Worm (Caenorhabditis elegans): ENCODE results near the gene atp-2.
A peak's percentile ranks its signal among the peaks of the same experiment; 100 is the strongest.

The atp-2 gene

ce11 chrIII:5225321-5225720 is 2.9 kb upstream of the atp-2 start, which contains the start of gene nex-1:
Gene nex-1 (plus strand): TSS chrIII:5225621.
- TF ChIP-seq lsy-12 (tag; optimal IDR thresholded peaks at IDR 0.05) (no peak), egl-27 (tag; optimal IDR thresholded peaks at IDR 0.05) (no peak), nhr-67 (tag; optimal IDR thresholded peaks at IDR 0.05) (no peak), R02D3.7 (tag; optimal IDR thresholded peaks at IDR 0.05) (no peak), mml-1 (tag; optimal IDR thresholded peaks at IDR 0.05) (no peak), ZK546.5 (tag; optimal IDR thresholded peaks at IDR 0.05) (no peak), ceh-16 (tag; optimal IDR thresholded peaks at IDR 0.05) (no peak), elt-1 (tag; optimal IDR thresholded peaks at IDR 0.05) (no peak), aly-2 (tag; optimal IDR thresholded peaks at IDR 0.05) (no peak), tbx-2 (tag; optimal IDR thresholded peaks at IDR 0.05) (no peak), nhr-11 (tag; optimal IDR thresholded peaks at IDR 0.05) (no peak), ceh-9 (tag; optimal IDR thresholded peaks at IDR 0.05) (no peak), ama-1 (optimal IDR thresholded peaks at IDR 0.05) (no peak)

ce11 chrIII:5228839-5229238 is 622 bp downstream of the atp-2 start:
- TF ChIP-seq nhr-43 (tag; optimal IDR thresholded peaks at IDR 0.05; ENCODE audit: poor library complexity, severe bottlenecking) (no peak), nhr-12 (tag; optimal IDR thresholded peaks at IDR 0.05) (no peak), egl-5 (tag; optimal IDR thresholded peaks at IDR 0.05) (no peak), sea-2 (GFP tag; optimal IDR thresholded peaks at IDR 0.05) (no peak)

ce11 chrIII:5229511-5230250 is 1.5 kb downstream of the atp-2 start:
- TF ChIP-seq lin-39 (tag; optimal IDR thresholded peaks at IDR 0.05): no peak
- TF ChIP-seq aly-2 (tag; optimal IDR thresholded peaks at IDR 0.05): no peak
- no peak for TF ChIP-seq ceh-16 (tag; optimal IDR thresholded peaks at IDR 0.05)
- TF ChIP-seq pha-4 (tag; optimal IDR thresholded peaks at IDR 0.05): no peak
- no peak for TF ChIP-seq ztf-4 (tag; optimal IDR thresholded peaks at IDR 0.05)
- no peak for TF ChIP-seq nhr-12 (tag; optimal IDR thresholded peaks at IDR 0.05)
- no peak for TF ChIP-seq ceh-28 (tag; optimal IDR thresholded peaks at IDR 0.05)
- no peak for TF ChIP-seq sea-2 (GFP tag; optimal IDR thresholded peaks at IDR 0.05)
- no peak for TF ChIP-seq ceh-82 (tag; optimal IDR thresholded peaks at IDR 0.05)
- no peak for TF ChIP-seq nhr-25 (tag; optimal IDR thresholded peaks at IDR 0.05)
- TF ChIP-seq pqm-1 (tag; optimal IDR thresholded peaks at IDR 0.05): no peak
- TF ChIP-seq lin-15B (tag; optimal IDR thresholded peaks at IDR 0.05): no peak
- no peak for TF ChIP-seq R02D3.7 (tag; optimal IDR thresholded peaks at IDR 0.05)
- no peak for TF ChIP-seq daf-12 (tag; optimal IDR thresholded peaks at IDR 0.05)
- TF ChIP-seq egl-27 (tag; optimal IDR thresholded peaks at IDR 0.05): no peak
- no peak for TF ChIP-seq nfya-1 (tag; optimal IDR thresholded peaks at IDR 0.05; ENCODE audit: insufficient read depth)
- TF ChIP-seq nhr-43 (tag; optimal IDR thresholded peaks at IDR 0.05; ENCODE audit: poor library complexity, severe bottlenecking): no peak
- no peak for TF ChIP-seq tbx-2 (tag; optimal IDR thresholded peaks at IDR 0.05)
- TF ChIP-seq elt-3 (tag; optimal IDR thresholded peaks at IDR 0.05): no peak
- no peak for TF ChIP-seq nhr-28 (tag; optimal IDR thresholded peaks at IDR 0.05)

ce11 chrIII:5230415-5230814 is 2.2 kb downstream of the atp-2 start, which contains the start of gene prmt-5:
Gene prmt-5 (plus strand): TSS chrIII:5230555.
- no peak for TF ChIP-seq ceh-82 (tag; optimal IDR thresholded peaks at IDR 0.05)
- no peak for TF ChIP-seq ceh-9 (tag; optimal IDR thresholded peaks at IDR 0.05)
- no peak for TF ChIP-seq skn-1 (tag; optimal IDR thresholded peaks at IDR 0.05)
- TF ChIP-seq nhr-76 (tag; optimal IDR thresholded peaks at IDR 0.05): no peak
- no peak for TF ChIP-seq daf-12 (tag; optimal IDR thresholded peaks at IDR 0.05)
- TF ChIP-seq nhr-237 (tag; optimal IDR thresholded peaks at IDR 0.05): no peak
- TF ChIP-seq fos-1 (tag; optimal IDR thresholded peaks at IDR 0.05): no peak
- TF ChIP-seq nhr-23 (tag; optimal IDR thresholded peaks at IDR 0.05): peak; percentile 35
- peak; percentile 17 for TF ChIP-seq nhr-11 (tag; optimal IDR thresholded peaks at IDR 0.05)
- TF ChIP-seq nhr-12 (tag; optimal IDR thresholded peaks at IDR 0.05): no peak
- TF ChIP-seq nhr-25 (tag; optimal IDR thresholded peaks at IDR 0.05): peak; percentile 30
- peak; percentile 90 for TF ChIP-seq ama-1 (optimal IDR thresholded peaks at IDR 0.05)
- no peak for TF ChIP-seq elt-1 (tag; optimal IDR thresholded peaks at IDR 0.05)
- TF ChIP-seq snpc-4 (tag; optimal IDR thresholded peaks at IDR 0.05): no peak
- no peak for TF ChIP-seq ceh-16 (tag; optimal IDR thresholded peaks at IDR 0.05)
- no peak for TF ChIP-seq unc-39 (tag; optimal IDR thresholded peaks at IDR 0.05)
- no peak for TF ChIP-seq mml-1 (tag; optimal IDR thresholded peaks at IDR 0.05)
- no peak for TF ChIP-seq lin-39 (tag; optimal IDR thresholded peaks at IDR 0.05)
- TF ChIP-seq R02D3.7 (tag; optimal IDR thresholded peaks at IDR 0.05): no peak
- peak; percentile 76 for TF ChIP-seq aly-2 (tag; optimal IDR thresholded peaks at IDR 0.05)
- peak; percentile 81 for TF ChIP-seq lsy-12 (tag; optimal IDR thresholded peaks at IDR 0.05)
- no peak for TF ChIP-seq mdl-1 (tag; optimal IDR thresholded peaks at IDR 0.05)
- TF ChIP-seq pha-4 (tag; optimal IDR thresholded peaks at IDR 0.05): peak; percentile 13
- peak in 1 of 3 experiments; percentile 13 for TF ChIP-seq elt-3 (tag; optimal IDR thresholded peaks at IDR 0.05)
- TF ChIP-seq elt-2 (tag; optimal IDR thresholded peaks at IDR 0.05): peak; percentile 27
- no peak for TF ChIP-seq ZK546.5 (tag; optimal IDR thresholded peaks at IDR 0.05)
- no peak for TF ChIP-seq sea-2 (GFP tag; optimal IDR thresholded peaks at IDR 0.05)
- TF ChIP-seq nhr-28 (tag; optimal IDR thresholded peaks at IDR 0.05): no peak
- TF ChIP-seq egl-5 (tag; optimal IDR thresholded peaks at IDR 0.05): no peak
- no peak for TF ChIP-seq tbx-2 (tag; optimal IDR thresholded peaks at IDR 0.05)
- TF ChIP-seq lin-15B (tag; optimal IDR thresholded peaks at IDR 0.05): no peak
- TF ChIP-seq nhr-77 (tag; optimal IDR thresholded peaks at IDR 0.05): peak; percentile 22
- TF ChIP-seq ceh-28 (tag; optimal IDR thresholded peaks at IDR 0.05): no peak
- TF ChIP-seq fkh-2 (tag; optimal IDR thresholded peaks at IDR 0.05): no peak
- TF ChIP-seq pqm-1 (tag; optimal IDR thresholded peaks at IDR 0.05): peak; percentile 18
- TF ChIP-seq zag-1 (tag; optimal IDR thresholded peaks at IDR 0.05): no peak
- no peak for TF ChIP-seq ztf-4 (tag; optimal IDR thresholded peaks at IDR 0.05)
- peak; percentile 73 for TF ChIP-seq nhr-43 (tag; optimal IDR thresholded peaks at IDR 0.05; ENCODE audit: poor library complexity, severe bottlenecking)
